Fruit fly (Drosophila melanogaster) ovary, adult (tissue): Measurements from ENCODE around the gene SF2.

Experiments
- CG17801 ChIP-seq: fragments of 200-800 bp; optimal IDR thresholded peaks from 2 replicates; lab custom pipeline; 2019; ENCODE audit warnings: missing biosample characterization, mild to moderate bottlenecking, missing genetic modification characterization, moderate library complexity; ENCODE audit not compliant: partially characterized antibody

SF2 gene

dm6 chr3R:16350400-16350799 is 8.6 kb upstream of the SF2 start:
- no peak for TF ChIP-seq CG17801 (GFP tag; lab: Kevin White, UChicago)

dm6 chr3R:16349111-16349655 is 7.4 kb upstream of the SF2 start, which contains the start of the genes CG14879 and Manf:
CG14879 (minus strand) TSS chr3R:16349226.
Manf (plus strand) TSS chr3R:16349404.
- TF ChIP-seq CG17801 (GFP tag; lab: Kevin White, UChicago): no peak

dm6 chr3R:16348289-16348688 is 6.5 kb upstream of the SF2 start:
- TF ChIP-seq CG17801 (GFP tag; lab: Kevin White, UChicago): no peak

dm6 chr3R:16347626-16348264 is 6.0 kb upstream of the SF2 start:
- no peak for TF ChIP-seq CG17801 (GFP tag; lab: Kevin White, UChicago)

- no peak for TF ChIP-seq CG17801 (GFP tag; lab: Kevin White, UChicago)
These were observed 1.2 kb downstream of the SF2 start for dm6 chr3R:16340610-16341009.

dm6 chr3R:16339475-16339874 is 2.3 kb downstream of the SF2 start, which contains the start of gene Sulf1:
Sulf1 (minus strand) TSS chr3R:16339575.
- TF ChIP-seq CG17801 (GFP tag; lab: Kevin White, UChicago): no peak

- TF ChIP-seq CG17801 (GFP tag; lab: Kevin White, UChicago): peak; percentile 54
These were observed 3.4 kb downstream of the SF2 start for dm6 chr3R:16338342-16338741.

- TF ChIP-seq CG17801 (GFP tag; lab: Kevin White, UChicago): no peak
These were observed 3.9 kb downstream of the SF2 start for dm6 chr3R:16337863-16338262.

- TF ChIP-seq CG17801 (GFP tag; lab: Kevin White, UChicago): no peak
These were observed 4.8 kb downstream of the SF2 start for dm6 chr3R:16337053-16337385.

dm6 chr3R:16336327-16337052 is 5.3 kb downstream of the SF2 start:
- TF ChIP-seq CG17801 (GFP tag; lab: Kevin White, UChicago): no peak

dm6 chr3R:16335438-16336073 is 6.2 kb downstream of the SF2 start:
- no peak for TF ChIP-seq CG17801 (GFP tag; lab: Kevin White, UChicago)

- no peak for TF ChIP-seq CG17801 (GFP tag; lab: Kevin White, UChicago)
These were observed 7.0 kb downstream of the SF2 start for dm6 chr3R:16334797-16335196.

dm6 chr3R:16334329-16334728 is 7.5 kb downstream of the SF2 start:
- TF ChIP-seq CG17801 (GFP tag; lab: Kevin White, UChicago): no peak

dm6 chr3R:16331809-16332343 is 9.9 kb downstream of the SF2 start:
- TF ChIP-seq CG17801 (GFP tag; lab: Kevin White, UChicago): no peak

dm6 chr3R:16329797-16330196 is 12.0 kb downstream of the SF2 start:
- no peak for TF ChIP-seq CG17801 (GFP tag; lab: Kevin White, UChicago)
